Fruit fly (Drosophila melanogaster) whole organism, embryonic: ENCODE results near the gene CG14034.

Source experiments
- B-H2 ChIP-seq: fragments of 200-800 bp; sonication (Bioruptor generic); optimal IDR thresholded peaks from 2 replicates; lab custom pipeline; 2018; ENCODE audit warnings: missing biosample characterization, mild to moderate bottlenecking, missing genetic modification characterization
- Bteb2 ChIP-seq: fragments of 200-800 bp; sonication (Bioruptor generic); optimal IDR thresholded peaks from 2 replicates; lab custom pipeline; 2016; ENCODE audit warnings: missing biosample characterization, missing genetic modification characterization
- CG11504 ChIP-seq: fragments of 200-800 bp; sonication (Bioruptor generic); optimal IDR thresholded peaks from 3 replicates; lab custom pipeline; 2019; ENCODE audit warnings: missing biosample characterization, mild to moderate bottlenecking, missing genetic modification characterization, moderate library complexity
- CG11723 ChIP-seq: fragments of 200-800 bp; sonication (Bioruptor generic); optimal IDR thresholded peaks from 2 replicates; lab custom pipeline; 2017; ENCODE audit warnings: missing biosample characterization, mild to moderate bottlenecking, missing genetic modification characterization
- CG12236 ChIP-seq: fragments of 200-800 bp; sonication (Bioruptor generic); optimal IDR thresholded peaks from 2 replicates; lab custom pipeline; 2016; ENCODE audit warnings: missing biosample characterization, missing genetic modification characterization
- CG12769 ChIP-seq: fragments of 200-800 bp; sonication (Bioruptor generic); optimal IDR thresholded peaks from 2 replicates; lab custom pipeline; 2019; ENCODE audit warnings: missing biosample characterization, mild to moderate bottlenecking, missing genetic modification characterization, moderate library complexity
- CG14014 ChIP-seq: fragments of 200-800 bp; sonication (Bioruptor generic); IDR thresholded peaks from 2 replicates; pipeline ENCODE4 v1.3.6; 2022; ENCODE audit warnings: missing biosample characterization, missing genetic modification characterization
- CG15073 ChIP-seq: fragments of 200-800 bp; sonication (Bioruptor generic); optimal IDR thresholded peaks from 2 replicates; lab custom pipeline; 2016; ENCODE audit warnings: missing biosample characterization, missing genetic modification characterization
- CG15696 ChIP-seq: fragments of 200-800 bp; sonication (Bioruptor generic); optimal IDR thresholded peaks from 2 replicates; lab custom pipeline; 2019; ENCODE audit warnings: missing biosample characterization, mild to moderate bottlenecking, missing genetic modification characterization, moderate library complexity
- CG1603 ChIP-seq: fragments of 200-800 bp; sonication (Bioruptor generic); optimal IDR thresholded peaks from 2 replicates; lab custom pipeline; 2019; ENCODE audit warnings: missing biosample characterization, mild to moderate bottlenecking, missing genetic modification characterization, moderate library complexity
- CG5953 ChIP-seq: fragments of 200-800 bp; sonication (Bioruptor generic); IDR thresholded peaks from 2 replicates; pipeline ENCODE4 v1.3.6; 2022; ENCODE audit warnings: missing biosample characterization, missing genetic modification characterization
- CG9609 ChIP-seq: fragments of 200-800 bp; sonication (Bioruptor generic); optimal IDR thresholded peaks from 3 replicates; lab custom pipeline; 2016; ENCODE audit warnings: missing biosample characterization, missing genetic modification characterization
- Dip2 ChIP-seq: fragments of 200-800 bp; sonication (Bioruptor generic); IDR thresholded peaks from 2 replicates; pipeline ENCODE4 v1.3.6; 2022; ENCODE audit warnings: missing biosample characterization, missing genetic modification characterization
- Dp ChIP-seq: fragments of 200-800 bp; sonication (Bioruptor generic); optimal IDR thresholded peaks from 2 replicates; lab custom pipeline; 2018; ENCODE audit warnings: missing biosample characterization, mild to moderate bottlenecking, missing genetic modification characterization, moderate library complexity
- HHEX ChIP-seq: fragments of 200-800 bp; sonication (Bioruptor generic); optimal IDR thresholded peaks from 3 replicates; lab custom pipeline; 2017; ENCODE audit warnings: missing biosample characterization, mild to moderate bottlenecking, missing genetic modification characterization, missing genetic modification reagents
- Hsf ChIP-seq: fragments of 200-800 bp; sonication (Bioruptor generic); optimal IDR thresholded peaks from 3 replicates; lab custom pipeline; 2016; ENCODE audit warnings: missing biosample characterization, missing genetic modification characterization
- Jarid2 ChIP-seq: fragments of 200-800 bp; sonication (Bioruptor generic); optimal IDR thresholded peaks from 3 replicates; lab custom pipeline; 2017; ENCODE audit warnings: mild to moderate bottlenecking, missing biosample characterization, missing genetic modification reagents, missing genetic modification characterization
- MESR4 ChIP-seq: fragments of 200-800 bp; sonication (Bioruptor generic); optimal IDR thresholded peaks from 2 replicates; lab custom pipeline; 2018; ENCODE audit warnings: missing biosample characterization, mild to moderate bottlenecking, missing genetic modification characterization, moderate library complexity
- Mad ChIP-seq: fragments of 200-800 bp; sonication (Bioruptor generic); optimal IDR thresholded peaks from 2 replicates; lab custom pipeline; 2016; ENCODE audit warnings: missing biosample characterization, missing genetic modification characterization
- Mes4 ChIP-seq: fragments of 200-800 bp; sonication (Bioruptor generic); optimal IDR thresholded peaks from 2 replicates; lab custom pipeline; 2016; ENCODE audit warnings: missing biosample characterization, missing genetic modification characterization
- NK7.1 ChIP-seq: fragments of 200-800 bp; sonication (Bioruptor generic); optimal IDR thresholded peaks from 3 replicates; lab custom pipeline; 2016; ENCODE audit warnings: missing biosample characterization, missing genetic modification characterization
- Opbp ChIP-seq: fragments of 200-800 bp; sonication (Bioruptor generic); IDR thresholded peaks from 3 replicates; pipeline ENCODE4 v1.3.6; 2022; ENCODE audit warnings: missing biosample characterization, missing genetic modification characterization; ENCODE audit not compliant: partially characterized antibody
- TFAM ChIP-seq: fragments of 200-800 bp; sonication (Bioruptor generic); optimal IDR thresholded peaks from 2 replicates; lab custom pipeline; 2017; ENCODE audit warnings: missing biosample characterization, missing genetic modification characterization, inconsistent platforms
- Vsx1 ChIP-seq: fragments of 200-800 bp; sonication (Bioruptor generic); optimal IDR thresholded peaks from 2 replicates; lab custom pipeline; 2017; ENCODE audit warnings: missing biosample characterization, mild to moderate bottlenecking, missing genetic modification characterization, missing genetic modification reagents
- ab ChIP-seq: fragments of 200-800 bp; sonication (Bioruptor generic); optimal IDR thresholded peaks from 2 replicates; lab custom pipeline; 2016; ENCODE audit warnings: missing biosample characterization, missing genetic modification characterization
- ato ChIP-seq: fragments of 200-800 bp; sonication (Bioruptor generic); IDR thresholded peaks from 2 replicates; pipeline ENCODE4 v1.3.6; 2022; ENCODE audit warnings: missing biosample characterization, missing genetic modification characterization; ENCODE audit not compliant: partially characterized antibody
- disco-r ChIP-seq: fragments of 200-800 bp; sonication (Bioruptor generic); optimal IDR thresholded peaks from 2 replicates; lab custom pipeline; 2016; ENCODE audit warnings: missing biosample characterization, missing genetic modification characterization
- exex ChIP-seq: fragments of 200-800 bp; sonication (Bioruptor generic); optimal IDR thresholded peaks from 4 replicates; lab custom pipeline; 2018; ENCODE audit warnings: missing biosample characterization, mild to moderate bottlenecking, missing genetic modification characterization, moderate library complexity
- gsb ChIP-seq: fragments of 200-800 bp; sonication (Bioruptor generic); IDR thresholded peaks from 2 replicates; pipeline ENCODE4 v1.3.6; 2022; ENCODE audit warnings: missing biosample characterization, missing genetic modification characterization
- ham ChIP-seq: fragments of 200-800 bp; sonication (Bioruptor generic); IDR thresholded peaks from 2 replicates; pipeline ENCODE4 v1.3.6; 2022; ENCODE audit warnings: missing biosample characterization, missing genetic modification characterization
- ken ChIP-seq: fragments of 200-800 bp; sonication (Bioruptor generic); IDR thresholded peaks from 3 replicates; pipeline ENCODE4 v1.3.6; 2022; ENCODE audit warnings: missing biosample characterization, missing genetic modification characterization
- lab ChIP-seq: fragments of 200-800 bp; sonication (Bioruptor generic); optimal IDR thresholded peaks from 3 replicates; lab custom pipeline; 2017; ENCODE audit warnings: missing biosample characterization, missing genetic modification characterization, mild to moderate bottlenecking, moderate library complexity, missing genetic modification reagents
- onecut ChIP-seq: fragments of 200-800 bp; sonication (Bioruptor generic); IDR thresholded peaks from 2 replicates; pipeline ENCODE4 v1.3.6; 2022; ENCODE audit warnings: missing biosample characterization, missing genetic modification characterization
- rib ChIP-seq: fragments of 200-800 bp; sonication (Bioruptor generic); IDR thresholded peaks from 2 replicates; pipeline ENCODE4 v1.3.6; 2022; ENCODE audit warnings: missing biosample characterization, missing genetic modification characterization
- schlank ChIP-seq: fragments of 200-800 bp; sonication (Bioruptor generic); optimal IDR thresholded peaks from 2 replicates; lab custom pipeline; 2018; ENCODE audit warnings: missing biosample characterization, mild to moderate bottlenecking, missing genetic modification characterization
- sens ChIP-seq: fragments of 200-800 bp; sonication (Bioruptor generic); peaks from one replicate; lab custom pipeline; 2016; ENCODE audit warnings: missing biosample characterization, missing genetic modification characterization
- sens-2 ChIP-seq: fragments of 200-800 bp; sonication (Bioruptor generic); IDR thresholded peaks from 2 replicates; pipeline ENCODE4 v1.3.6; 2022; ENCODE audit warnings: missing biosample characterization, missing genetic modification characterization
- sima ChIP-seq: fragments of 200-800 bp; sonication (Bioruptor generic); optimal IDR thresholded peaks from 2 replicates; lab custom pipeline; 2016; ENCODE audit warnings: missing biosample characterization, missing genetic modification characterization
- so ChIP-seq: fragments of 200-800 bp; sonication (Bioruptor generic); IDR thresholded peaks from 3 replicates; pipeline ENCODE4 v1.3.6; 2022; ENCODE audit warnings: missing biosample characterization, missing genetic modification characterization
- tin ChIP-seq: fragments of 200-800 bp; sonication (Bioruptor generic); optimal IDR thresholded peaks from 3 replicates; lab custom pipeline; 2016; ENCODE audit warnings: missing biosample characterization, missing genetic modification characterization
- tup ChIP-seq: fragments of 200-800 bp; sonication (Bioruptor generic); optimal IDR thresholded peaks from 2 replicates; lab custom pipeline; 2016; ENCODE audit warnings: missing biosample characterization, mild to moderate bottlenecking, missing genetic modification characterization, moderate library complexity
- zf30C ChIP-seq: fragments of 200-800 bp; sonication (Bioruptor generic); optimal IDR thresholded peaks from 3 replicates; lab custom pipeline; 2018; ENCODE audit warnings: missing biosample characterization, mild to moderate bottlenecking, missing genetic modification characterization

The CG14034 gene

DNA sequence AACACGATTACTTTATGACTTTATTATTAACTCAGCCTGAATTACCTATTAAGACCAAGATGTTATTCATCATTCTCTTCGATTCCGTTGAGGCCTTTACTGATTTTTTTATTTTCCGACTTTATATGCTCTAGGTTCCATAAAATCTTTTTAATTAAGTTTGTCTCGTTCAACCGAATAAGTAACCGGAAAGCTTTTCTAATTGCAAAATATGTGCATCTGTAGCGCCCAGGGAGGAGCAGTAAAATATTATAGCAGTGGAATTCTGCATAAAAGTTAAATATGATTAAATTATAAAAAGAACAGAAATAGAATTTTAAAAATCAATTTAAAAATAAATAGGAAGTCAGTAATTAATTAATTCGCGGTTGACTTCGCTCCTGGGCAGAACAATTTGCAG, at the start of gene CG14034, which contains the start of gene TpnC25D:
TSS of gene CG14034 (minus strand) at position 101 of the 400 bp plus-strand sequence.
TSS of gene TpnC25D (plus strand) at position 260 of the 400 bp plus-strand sequence.
- TF ChIP-seq ab (GFP tag; lab: Kevin White, UChicago) (no peak), CG15696 (tag; lab: Kevin White, UChicago) (no peak), Mad (GFP tag; lab: Kevin White, UChicago) (no peak), Mes4 (GFP tag; lab: Kevin White, UChicago) (no peak), CG12236 (no peak), rib (GFP tag; lab: Robert Waterston, UW) (no peak), Vsx1 (GFP tag; lab: Kevin White, UChicago) (no peak), CG11723 (GFP tag; lab: Kevin White, UChicago) (no peak), tin (GFP tag; lab: Kevin White, UChicago) (no peak)

DNA sequence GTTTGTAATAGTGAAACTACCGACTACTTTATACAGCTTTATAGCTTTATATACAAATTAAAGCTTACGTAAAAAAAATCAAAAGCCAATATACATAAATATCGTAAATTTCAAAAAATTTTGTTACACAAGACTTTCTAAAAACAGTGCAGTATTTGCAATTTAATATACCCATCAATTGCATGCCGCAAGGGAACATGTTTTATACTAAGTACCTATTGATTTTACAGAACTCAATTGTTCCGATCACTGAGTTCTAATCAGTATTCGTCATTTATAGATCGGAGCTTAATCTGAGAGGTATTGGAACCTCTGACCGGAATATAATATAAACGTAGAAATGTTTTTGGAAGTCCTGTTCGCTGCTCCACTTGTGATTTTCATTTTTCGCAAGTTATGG, 49.8 kb upstream of the CG14034 start, which contains the start of gene Cyp4ac2:
TSS of gene Cyp4ac2 (plus strand) at position 301 of the 400 bp plus-strand sequence.
- TF ChIP-seq CG9609 (GFP tag; lab: Kevin White, UChicago): no peak
- TF ChIP-seq CG5953 (GFP tag; lab: Robert Waterston, UW): no peak

dm6 chr2L:5264157-5264556, 47.8 kb upstream of the CG14034 start:
- TF ChIP-seq ken (GFP tag; lab: Robert Waterston, UW) (no peak), MESR4 (GFP tag; lab: Kevin White, UChicago) (no peak), ab (GFP tag; lab: Kevin White, UChicago) (no peak), disco-r (no peak), CG11504 (no peak), Bteb2 (GFP tag; lab: Kevin White, UChicago) (no peak), tup (GFP tag; lab: Kevin White, UChicago) (no peak), B-H2 (GFP tag; lab: Kevin White, UChicago) (no peak), schlank (tag; lab: Kevin White, UChicago) (no peak)
- TF ChIP-seq, all 482 proteins: peak for 0

DNA sequence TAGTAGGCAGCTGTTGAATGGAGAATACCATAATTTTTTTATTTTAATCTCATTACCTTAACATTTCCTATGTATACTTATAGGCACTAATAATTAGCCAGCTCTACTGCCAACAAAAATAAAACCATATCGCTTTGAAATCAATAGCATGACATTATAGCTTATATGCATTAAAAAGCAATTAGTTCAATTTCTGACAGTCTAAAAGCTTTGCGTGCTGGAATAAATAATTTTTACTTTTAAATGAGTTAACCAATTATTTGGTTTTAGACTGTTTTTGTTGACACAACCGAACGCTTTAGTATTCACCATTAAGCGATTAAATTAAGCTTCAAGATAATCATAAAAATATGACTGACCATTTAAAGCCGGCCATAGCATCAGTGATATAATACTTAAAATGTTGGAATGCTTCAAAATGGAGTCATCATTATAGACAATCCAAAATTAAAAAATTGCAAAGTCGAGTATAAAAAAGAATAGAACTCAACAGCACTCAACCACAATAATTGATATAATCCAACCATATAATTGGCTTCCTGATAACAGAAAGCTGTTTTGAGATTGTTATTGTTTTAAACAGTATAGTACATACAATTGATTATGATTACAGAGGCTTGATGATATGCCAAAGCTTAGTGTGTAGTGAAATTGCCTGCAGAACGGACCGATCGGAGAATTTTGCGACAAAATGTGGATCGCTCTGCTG, 47.2 kb upstream of the CG14034 start, which contains the start of gene Cyp4ac1:
TSS of gene Cyp4ac1 (plus strand) at position 659 of the 709 bp plus-strand sequence.
- no peak for TF ChIP-seq sens-2 (GFP tag; lab: Robert Waterston, UW)
- TF ChIP-seq gsb (GFP tag; lab: Robert Waterston, UW): no peak
- TF ChIP-seq Jarid2 (GFP tag; lab: Kevin White, UChicago): no peak
- TF ChIP-seq sima (GFP tag; lab: Kevin White, UChicago): no peak
- no peak for TF ChIP-seq ato
- no peak for TF ChIP-seq ham (GFP tag; lab: Robert Waterston, UW)
- no peak for TF ChIP-seq Hsf (GFP tag; lab: Kevin White, UChicago)
- TF ChIP-seq TFAM (GFP tag; lab: Kevin White, UChicago): no peak
- TF ChIP-seq exex (tag; lab: Kevin White, UChicago): peak; percentile 78
- TF ChIP-seq CG15073 (GFP tag; lab: Kevin White, UChicago): no peak
- TF ChIP-seq Dip2: no peak
- TF ChIP-seq CG14014 (GFP tag; lab: Robert Waterston, UW): no peak
- no peak for TF ChIP-seq so (GFP tag; lab: Robert Waterston, UW)
- TF ChIP-seq Dp (GFP tag; lab: Kevin White, UChicago): no peak
- no peak for TF ChIP-seq CG12769 (tag; lab: Kevin White, UChicago)
- TF ChIP-seq CG1603: no peak
- TF ChIP-seq sens: peak; percentile 13
- no peak for TF ChIP-seq zf30C (GFP tag; lab: Kevin White, UChicago)
- TF ChIP-seq NK7.1 (GFP tag; lab: Kevin White, UChicago): no peak
- no peak for TF ChIP-seq Opbp (GFP tag; lab: Robert Waterston, UW)
- no peak for TF ChIP-seq HHEX
- no peak for TF ChIP-seq onecut (GFP tag; lab: Robert Waterston, UW)
- TF ChIP-seq lab (GFP tag; lab: Kevin White, UChicago): peak; percentile 53
